Fruit fly (Drosophila melanogaster): Measurements from ENCODE around the gene CG5292.

CG5292 gene

DNA sequence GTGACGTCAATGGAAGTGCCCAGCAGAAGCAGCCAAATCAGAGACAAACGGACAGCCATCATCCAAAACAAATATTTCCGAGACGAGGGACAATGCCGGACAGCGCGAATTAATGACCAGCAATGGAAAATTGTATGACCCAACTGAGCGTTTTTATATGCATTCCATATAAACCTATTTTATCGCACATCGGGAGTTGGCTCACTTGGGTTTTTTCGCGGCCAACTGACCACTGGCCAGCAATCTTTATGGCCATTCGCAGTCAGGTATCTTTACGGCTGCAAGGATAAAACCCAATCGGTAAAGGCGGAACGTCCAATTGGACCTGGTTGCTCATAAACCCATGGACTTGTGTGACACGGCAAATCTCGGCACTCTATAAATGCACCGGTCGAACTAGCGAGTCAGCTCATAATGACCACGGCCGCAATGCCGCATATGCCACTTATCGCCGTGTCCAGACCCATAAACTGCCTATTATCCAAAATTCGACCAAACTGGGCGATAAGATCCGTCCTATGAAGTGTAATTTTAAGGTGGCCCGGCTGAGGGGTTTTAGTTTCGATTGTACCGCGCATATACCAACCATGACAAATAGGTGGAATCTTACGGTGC, 19.5 kb upstream of the CG5292 start, which contains the start of the genes CG4053 and CG31266:
Gene CG4053, minus strand, starts transcription at position 101 of the 615 bp plus-strand sequence.
Gene CG31266, plus strand, starts transcription at position 565 of the 615 bp plus-strand sequence.
- TF ChIP-seq jim (GFP tag; optimal IDR thresholded peaks at IDR 0.05) (no peak), CrebA (GFP tag; optimal IDR thresholded peaks at IDR 0.05; ENCODE audit: borderline replicate concordance) (peak; percentile 2)

DNA sequence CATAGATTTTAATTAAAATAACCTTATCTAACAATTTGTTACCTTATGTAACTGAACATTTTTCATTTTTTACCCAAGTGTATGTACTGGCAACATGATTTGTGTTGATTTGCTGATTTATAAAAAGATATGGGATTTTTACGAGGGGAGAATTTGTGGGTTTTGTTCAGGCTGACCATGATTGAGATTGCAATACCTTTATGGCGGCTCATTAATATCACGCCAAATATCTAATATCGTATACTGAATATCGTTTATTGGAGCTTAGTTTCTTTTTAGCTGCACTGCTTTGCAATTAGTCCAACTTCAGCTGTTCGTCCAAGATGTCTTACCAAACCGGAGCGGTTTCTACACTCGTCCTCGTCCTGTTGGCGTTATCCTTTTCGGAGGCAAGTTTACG, 17.8 kb upstream of the CG5292 start, which contains the start of gene CG31267:
Gene CG31267, plus strand, starts transcription at position 301 of the 400 bp plus-strand sequence.
- no peak for TF ChIP-seq foxo (GFP tag; optimal IDR thresholded peaks at IDR 0.05)
- no peak for TF ChIP-seq Dfd (GFP tag; optimal IDR thresholded peaks at IDR 0.05)
- no peak for TF ChIP-seq dmrt93B (GFP tag; optimal IDR thresholded peaks at IDR 0.05)
- no peak for TF ChIP-seq dsf (GFP tag; optimal IDR thresholded peaks at IDR 0.05; ENCODE audit: borderline replicate concordance)
- no peak for TF ChIP-seq dl (GFP tag; optimal IDR thresholded peaks at IDR 0.05; ENCODE audit: insufficient read depth in 1 of 2, partially characterized antibody in 2 of 2)
- TF ChIP-seq ey (GFP tag; optimal IDR thresholded peaks at IDR 0.05): no peak
- TF ChIP-seq Myc (optimal IDR thresholded peaks at IDR 0.05): no peak
- no peak for TF ChIP-seq sage (GFP tag; optimal IDR thresholded peaks at IDR 0.05)
- no peak for TF ChIP-seq N (GFP tag; optimal IDR thresholded peaks at IDR 0.05)

DNA sequence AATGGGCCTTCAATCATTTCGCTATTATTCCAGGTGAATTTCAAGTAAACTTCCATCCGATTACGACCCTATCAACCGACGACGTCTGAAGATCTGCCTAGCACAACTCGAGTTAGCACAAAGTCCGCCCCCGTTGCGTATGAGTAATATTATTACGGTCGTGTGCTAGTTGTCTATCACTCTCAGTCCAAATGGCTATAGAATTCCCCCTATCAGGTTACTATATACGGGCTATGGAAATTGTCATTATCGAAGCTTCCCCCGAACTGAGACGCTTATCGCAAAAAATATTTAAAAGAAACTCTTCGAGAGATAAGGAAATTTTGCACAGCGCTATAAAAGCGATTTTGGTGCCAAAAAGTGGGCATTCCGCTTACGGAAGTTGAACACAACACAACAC, 15.9 kb upstream of the CG5292 start, which contains the start of gene CG5246:
Gene CG5246, plus strand, starts transcription at position 365 of the 400 bp plus-strand sequence.
- TF ChIP-seq Rel (GFP tag; optimal IDR thresholded peaks at IDR 0.05) (no peak), Rel (tag; optimal IDR thresholded peaks at IDR 0.05) (peak; percentile 68), Vsx2 (GFP tag; optimal IDR thresholded peaks at IDR 0.05; ENCODE audit: partially characterized antibody) (no peak), Hnf4 (GFP tag; optimal IDR thresholded peaks at IDR 0.05) (no peak), lola (GFP tag; optimal IDR thresholded peaks at IDR 0.05) (no peak), Dfd (GFP tag; optimal IDR thresholded peaks at IDR 0.05) (no peak), h (GFP tag; optimal IDR thresholded peaks at IDR 0.05) (peak; percentile 49)

DNA sequence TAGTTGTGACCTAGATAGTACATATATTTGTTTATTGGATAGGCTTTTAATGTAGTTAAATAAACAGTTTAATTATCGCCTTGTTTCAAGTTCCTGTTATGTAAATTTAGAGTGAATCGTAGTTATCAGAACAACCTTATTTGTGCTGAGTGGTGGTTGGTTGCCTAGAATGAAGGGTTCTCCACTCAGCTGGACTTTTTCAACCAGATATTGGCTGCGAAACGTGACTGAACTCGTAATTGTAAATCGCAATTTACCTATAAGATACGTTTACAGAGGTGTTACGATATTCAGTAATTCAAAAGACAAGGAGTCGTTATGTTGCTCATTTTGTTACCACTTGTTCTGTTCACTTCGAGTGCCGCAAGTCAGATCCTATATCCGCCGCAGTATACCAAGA, 14.1 kb upstream of the CG5292 start, which contains the start of gene CG5255:
Gene CG5255, plus strand, starts transcription at position 301 of the 400 bp plus-strand sequence.
- TF ChIP-seq lola (GFP tag; optimal IDR thresholded peaks at IDR 0.05): no peak
- no peak for TF ChIP-seq foxo (GFP tag; optimal IDR thresholded peaks at IDR 0.05)
- no peak for TF ChIP-seq Rel (GFP tag; optimal IDR thresholded peaks at IDR 0.05)
- TF ChIP-seq Rel (tag; optimal IDR thresholded peaks at IDR 0.05): no peak
- TF ChIP-seq sv (GFP tag; optimal IDR thresholded peaks at IDR 0.05): no peak
- TF ChIP-seq Dif (GFP tag; optimal IDR thresholded peaks at IDR 0.05; ENCODE audit: partially characterized antibody): no peak
- TF ChIP-seq br (GFP tag; optimal IDR thresholded peaks at IDR 0.05): no peak
- TF ChIP-seq pan (optimal IDR thresholded peaks at IDR 0.05): no peak
- no peak for TF ChIP-seq h (GFP tag; optimal IDR thresholded peaks at IDR 0.05)
- no peak for TF ChIP-seq CG9705 (GFP tag; optimal IDR thresholded peaks at IDR 0.05)
- TF ChIP-seq usp (GFP tag; optimal IDR thresholded peaks at IDR 0.05): no peak
- TF ChIP-seq HLH106 (tag; optimal IDR thresholded peaks at IDR 0.05): no peak
- no peak for TF ChIP-seq dsf (GFP tag; optimal IDR thresholded peaks at IDR 0.05; ENCODE audit: borderline replicate concordance)
- no peak for TF ChIP-seq CG32264 (GFP tag; optimal IDR thresholded peaks at IDR 0.05)
- no peak for TF ChIP-seq Dfd (GFP tag; optimal IDR thresholded peaks at IDR 0.05)
- no peak for TF ChIP-seq Myc (optimal IDR thresholded peaks at IDR 0.05)
- TF ChIP-seq fru (GFP tag; optimal IDR thresholded peaks at IDR 0.05): no peak
- TF ChIP-seq sage (GFP tag; optimal IDR thresholded peaks at IDR 0.05): no peak
- TF ChIP-seq ey (GFP tag; optimal IDR thresholded peaks at IDR 0.05): no peak
- TF ChIP-seq Jra (GFP tag; optimal IDR thresholded peaks at IDR 0.05): no peak
- TF ChIP-seq CrebA (GFP tag; optimal IDR thresholded peaks at IDR 0.05; ENCODE audit: borderline replicate concordance): no peak

DNA sequence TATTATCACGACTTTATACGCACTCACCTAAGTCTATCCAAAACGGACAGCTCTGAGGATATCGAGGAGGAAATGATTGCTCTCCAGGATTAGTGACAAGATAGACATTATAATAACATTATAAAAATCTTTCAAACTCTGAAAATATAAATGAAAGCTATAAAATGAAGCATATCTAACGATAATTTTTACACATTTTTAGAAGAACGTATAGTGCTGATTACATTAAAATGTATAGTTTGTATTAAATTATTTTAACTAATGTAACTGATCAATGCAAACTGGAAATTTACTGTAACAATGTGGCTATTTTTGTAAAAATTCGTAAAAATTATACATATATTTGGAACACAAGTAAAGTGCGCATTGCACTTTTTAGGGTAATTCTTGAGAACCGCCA, 13.0 kb upstream of the CG5292 start, which contains the start of gene CG5265:
Gene CG5265, plus strand, starts transcription at position 301 of the 400 bp plus-strand sequence.
- TF ChIP-seq pan (optimal IDR thresholded peaks at IDR 0.05) (no peak), OdsH (GFP tag; optimal IDR thresholded peaks at IDR 0.05) (no peak), Rel (GFP tag; optimal IDR thresholded peaks at IDR 0.05) (no peak), Rel (tag; optimal IDR thresholded peaks at IDR 0.05) (no peak), Sp1 (GFP tag; optimal IDR thresholded peaks at IDR 0.05) (no peak), dsf (GFP tag; optimal IDR thresholded peaks at IDR 0.05; ENCODE audit: borderline replicate concordance) (no peak), dmrt93B (GFP tag; optimal IDR thresholded peaks at IDR 0.05) (no peak), Abd-B (GFP tag; optimal IDR thresholded peaks at IDR 0.05) (no peak), sv (GFP tag; optimal IDR thresholded peaks at IDR 0.05) (no peak), Hr78 (GFP tag; optimal IDR thresholded peaks at IDR 0.05) (no peak), CG9705 (GFP tag; optimal IDR thresholded peaks at IDR 0.05) (no peak), Hnf4 (GFP tag; optimal IDR thresholded peaks at IDR 0.05) (no peak), ey (GFP tag; optimal IDR thresholded peaks at IDR 0.05) (no peak), Dfd (GFP tag; optimal IDR thresholded peaks at IDR 0.05) (no peak), br (GFP tag; optimal IDR thresholded peaks at IDR 0.05) (no peak)
